Fruit fly (Drosophila melanogaster) whole organism, embryonic: ENCODE data around the gene CG3862.

Experiments used
- B-H1 ChIP-seq: fragments of 200-800 bp; sonication (Bioruptor generic); IDR thresholded peaks from 3 replicates; pipeline ENCODE4 v1.3.6; 2022; ENCODE audit warnings: missing biosample characterization, missing genetic modification characterization
- Bdp1 ChIP-seq: fragments of 200-800 bp; sonication (Bioruptor generic); optimal IDR thresholded peaks from 3 replicates; lab custom pipeline; 2016; ENCODE audit warnings: missing biosample characterization, missing genetic modification characterization
- CG12155 ChIP-seq: fragments of 200-800 bp; sonication (Bioruptor generic); optimal IDR thresholded peaks from 3 replicates; lab custom pipeline; 2016; ENCODE audit warnings: missing biosample characterization, missing genetic modification characterization
- CG12769 ChIP-seq: fragments of 200-800 bp; sonication (Bioruptor generic); optimal IDR thresholded peaks from 2 replicates; lab custom pipeline; 2019; ENCODE audit warnings: missing biosample characterization, mild to moderate bottlenecking, missing genetic modification characterization, moderate library complexity
- CG13775 ChIP-seq: fragments of 200-800 bp; sonication (Bioruptor generic); optimal IDR thresholded peaks from 3 replicates; lab custom pipeline; 2017; ENCODE audit warnings: missing biosample characterization, mild to moderate bottlenecking, missing genetic modification characterization
- CG14860 ChIP-seq: fragments of 200-800 bp; sonication (Bioruptor generic); IDR thresholded peaks from 3 replicates; pipeline ENCODE4 v1.3.6; 2022; ENCODE audit warnings: missing biosample characterization, missing genetic modification characterization; ENCODE audit not compliant: partially characterized antibody
- CG14965 ChIP-seq: fragments of 200-800 bp; sonication (Bioruptor generic); optimal IDR thresholded peaks from 2 replicates; lab custom pipeline; 2016; ENCODE audit warnings: missing biosample characterization, missing genetic modification characterization, borderline replicate concordance
- CG16779 ChIP-seq: fragments of 200-800 bp; sonication (Bioruptor generic); IDR thresholded peaks from 2 replicates; pipeline ENCODE4 v1.3.6; 2022; ENCODE audit warnings: missing biosample characterization, missing genetic modification characterization
- CG17568 ChIP-seq: fragments of 200-800 bp; sonication (Bioruptor generic); optimal IDR thresholded peaks from 2 replicates; lab custom pipeline; 2018; ENCODE audit warnings: missing biosample characterization, mild to moderate bottlenecking, missing genetic modification characterization, moderate library complexity
- CG17612 ChIP-seq: fragments of 200-800 bp; sonication (Bioruptor generic); IDR thresholded peaks from 2 replicates; pipeline ENCODE4 v1.3.6; 2022; ENCODE audit warnings: missing biosample characterization, missing genetic modification characterization
- CG18011 ChIP-seq: fragments of 200-800 bp; sonication (Bioruptor generic); optimal IDR thresholded peaks from 2 replicates; lab custom pipeline; 2017; ENCODE audit warnings: missing biosample characterization, missing genetic modification characterization, mild to moderate bottlenecking, moderate library complexity, missing genotype
- CG18619 ChIP-seq: fragments of 200-800 bp; sonication (Bioruptor generic); optimal IDR thresholded peaks from 3 replicates; lab custom pipeline; 2017; ENCODE audit warnings: missing biosample characterization, mild to moderate bottlenecking, missing genetic modification characterization
- CG18764 ChIP-seq: fragments of 200-800 bp; sonication (Bioruptor generic); optimal IDR thresholded peaks from 3 replicates; lab custom pipeline; 2016; ENCODE audit warnings: missing biosample characterization, missing genetic modification characterization
- CG2120 ChIP-seq: fragments of 200-800 bp; sonication (Bioruptor generic); optimal IDR thresholded peaks from 3 replicates; lab custom pipeline; 2016; ENCODE audit warnings: missing biosample characterization, missing genetic modification characterization
- CG31388 ChIP-seq: fragments of 200-800 bp; sonication (Bioruptor generic); optimal IDR thresholded peaks from 2 replicates; lab custom pipeline; 2016; ENCODE audit warnings: missing biosample characterization, missing genetic modification characterization
- CG32772 ChIP-seq: fragments of 200-800 bp; sonication (Bioruptor generic); IDR thresholded peaks from 2 replicates; pipeline ENCODE4 v1.3.6; 2022; ENCODE audit warnings: missing biosample characterization, missing genetic modification characterization
- CG5245 ChIP-seq: fragments of 200-800 bp; sonication (Bioruptor generic); optimal IDR thresholded peaks from 3 replicates; lab custom pipeline; 2016; ENCODE audit warnings: missing biosample characterization, missing genetic modification characterization
- CG6854 ChIP-seq: fragments of 200-800 bp; sonication (Bioruptor generic); optimal IDR thresholded peaks from 3 replicates; lab custom pipeline; 2017; ENCODE audit warnings: missing biosample characterization, mild to moderate bottlenecking, missing genetic modification characterization
- CG7745 ChIP-seq: fragments of 200-800 bp; sonication (Bioruptor generic); optimal IDR thresholded peaks from 2 replicates; lab custom pipeline; 2018; ENCODE audit warnings: missing biosample characterization, mild to moderate bottlenecking, missing genetic modification characterization, moderate library complexity
- CG8359 ChIP-seq: fragments of 200-800 bp; sonication (Bioruptor generic); optimal IDR thresholded peaks from 2 replicates; lab custom pipeline; 2017; ENCODE audit warnings: missing biosample characterization, mild to moderate bottlenecking, missing genetic modification characterization, borderline replicate concordance
- CG9437 ChIP-seq: fragments of 200-800 bp; sonication (Bioruptor generic); optimal IDR thresholded peaks from 2 replicates; lab custom pipeline; 2018; ENCODE audit warnings: missing biosample characterization, mild to moderate bottlenecking, missing genetic modification characterization
- CrebB ChIP-seq: fragments of 200-800 bp; sonication (Bioruptor generic); optimal IDR thresholded peaks from 3 replicates; lab custom pipeline; 2018; ENCODE audit warnings: missing biosample characterization, mild to moderate bottlenecking, missing genetic modification characterization
- GATAe ChIP-seq: fragments of 200-800 bp; sonication (Bioruptor generic); conservative IDR thresholded peaks from 2 replicates; pipeline ENCODE4 v1.3.6; 2022; ENCODE audit warnings: missing biosample characterization, missing genetic modification characterization
- Gsc ChIP-seq: fragments of 200-800 bp; sonication (Bioruptor generic); IDR thresholded peaks from 2 replicates; pipeline ENCODE4 v1.3.6; 2022; ENCODE audit warnings: missing biosample characterization, missing genetic modification characterization
- Gug ChIP-seq: fragments of 200-800 bp; sonication (Bioruptor generic); IDR thresholded peaks from 4 replicates; pipeline ENCODE4 v1.3.6; 2022; ENCODE audit warnings: missing biosample characterization, missing genetic modification characterization
- HHEX ChIP-seq: fragments of 200-800 bp; sonication (Bioruptor generic); optimal IDR thresholded peaks from 3 replicates; lab custom pipeline; 2017; ENCODE audit warnings: missing biosample characterization, mild to moderate bottlenecking, missing genetic modification characterization, missing genetic modification reagents
- HmgZ ChIP-seq: fragments of 200-800 bp; sonication (Bioruptor generic); optimal IDR thresholded peaks from 2 replicates; lab custom pipeline; 2018; ENCODE audit warnings: missing biosample characterization, mild to moderate bottlenecking, missing genetic modification characterization
- Hr51 ChIP-seq, 2 experiments: fragments of 200-800 bp; sonication (Bioruptor generic); optimal IDR thresholded peaks; 2 replicates in 1 of 2; 3 replicates in 1 of 2; lab custom pipeline; 2016 to 2018; ENCODE audit warnings: missing biosample characterization in 2 of 2, missing genetic modification characterization in 2 of 2, mild to moderate bottlenecking in 1 of 2, moderate library complexity in 1 of 2
- MESR4 ChIP-seq: fragments of 200-800 bp; sonication (Bioruptor generic); optimal IDR thresholded peaks from 2 replicates; lab custom pipeline; 2018; ENCODE audit warnings: missing biosample characterization, mild to moderate bottlenecking, missing genetic modification characterization, moderate library complexity
- Meics ChIP-seq: fragments of 200-800 bp; sonication (Bioruptor generic); optimal IDR thresholded peaks from 2 replicates; lab custom pipeline; 2017; ENCODE audit warnings: missing biosample characterization, mild to moderate bottlenecking, missing genetic modification characterization
- Neu2 ChIP-seq: fragments of 200-800 bp; sonication (Bioruptor generic); optimal IDR thresholded peaks from 3 replicates; lab custom pipeline; 2016; ENCODE audit warnings: missing biosample characterization, missing genetic modification characterization, borderline replicate concordance
- Rx ChIP-seq: fragments of 200-800 bp; sonication (Bioruptor generic); IDR thresholded peaks from 2 replicates; pipeline ENCODE4 v1.3.6; 2022; ENCODE audit warnings: missing biosample characterization, missing genetic modification characterization
- Six4 ChIP-seq: fragments of 200-800 bp; sonication (Bioruptor generic); optimal IDR thresholded peaks from 2 replicates; lab custom pipeline; 2016; ENCODE audit warnings: missing biosample characterization, missing genetic modification characterization
- Sry-β ChIP-seq: fragments of 200-800 bp; sonication (Bioruptor generic); optimal IDR thresholded peaks from 2 replicates; lab custom pipeline; 2018; ENCODE audit warnings: missing biosample characterization, mild to moderate bottlenecking, missing genetic modification characterization, moderate library complexity
- Sry-δ ChIP-seq: fragments of 200-800 bp; sonication (Bioruptor generic); optimal IDR thresholded peaks from 2 replicates; lab custom pipeline; 2016; ENCODE audit warnings: missing biosample characterization, missing genetic modification characterization
- az2 ChIP-seq: fragments of 200-800 bp; sonication (Bioruptor generic); optimal IDR thresholded peaks from 3 replicates; lab custom pipeline; 2016; ENCODE audit warnings: missing biosample characterization, missing genetic modification characterization
- bigmax ChIP-seq: fragments of 200-800 bp; sonication (Bioruptor generic); optimal IDR thresholded peaks from 2 replicates; lab custom pipeline; 2018; ENCODE audit warnings: missing biosample characterization, mild to moderate bottlenecking, missing genetic modification characterization
- dmrt11E ChIP-seq: fragments of 200-800 bp; sonication (Bioruptor generic); optimal IDR thresholded peaks from 3 replicates; lab custom pipeline; 2018; ENCODE audit warnings: missing biosample characterization, mild to moderate bottlenecking, missing genetic modification characterization, moderate library complexity
- en ChIP-seq: fragments of 200-800 bp; sonication (Bioruptor generic); optimal IDR thresholded peaks from 2 replicates; lab custom pipeline; 2016; ENCODE audit warnings: missing biosample characterization, missing genetic modification characterization
- esg ChIP-seq: fragments of 200-800 bp; sonication (Bioruptor generic); conservative IDR thresholded peaks from 2 replicates; pipeline ENCODE4 v1.3.6; 2022; ENCODE audit warnings: missing biosample characterization, missing genetic modification characterization
- fru ChIP-seq: fragments of >200 bp; optimal IDR thresholded peaks from 2 replicates; lab custom pipeline; 2017
- fu2 ChIP-seq: fragments of 200-800 bp; sonication (Bioruptor generic); optimal IDR thresholded peaks from 2 replicates; lab custom pipeline; 2016; ENCODE audit warnings: missing biosample characterization, missing genetic modification characterization
- gsb ChIP-seq: fragments of 200-800 bp; sonication (Bioruptor generic); IDR thresholded peaks from 2 replicates; pipeline ENCODE4 v1.3.6; 2022; ENCODE audit warnings: missing biosample characterization, missing genetic modification characterization
- pita ChIP-seq: fragments of 200-800 bp; sonication (Bioruptor generic); optimal IDR thresholded peaks from 2 replicates; lab custom pipeline; 2017; ENCODE audit warnings: missing biosample characterization, mild to moderate bottlenecking, missing genetic modification characterization
- pzg ChIP-seq: fragments of 200-800 bp; sonication (Bioruptor generic); optimal IDR thresholded peaks from 3 replicates; lab custom pipeline; 2018; ENCODE audit warnings: missing biosample characterization, mild to moderate bottlenecking, missing genetic modification characterization, moderate library complexity
- scrt ChIP-seq: fragments of 200-800 bp; sonication (Bioruptor generic); optimal IDR thresholded peaks from 2 replicates; lab custom pipeline; 2018; ENCODE audit warnings: missing biosample characterization, mild to moderate bottlenecking, missing genetic modification characterization, moderate library complexity
- so ChIP-seq: fragments of 200-800 bp; sonication (Bioruptor generic); IDR thresholded peaks from 3 replicates; pipeline ENCODE4 v1.3.6; 2022; ENCODE audit warnings: missing biosample characterization, missing genetic modification characterization
- sug ChIP-seq: fragments of 200-800 bp; optimal IDR thresholded peaks from 2 replicates; lab custom pipeline; 2019; ENCODE audit warnings: missing biosample characterization, mild to moderate bottlenecking, missing genetic modification characterization, moderate library complexity
- trh ChIP-seq: fragments of 200-800 bp; sonication (Bioruptor generic); optimal IDR thresholded peaks from 2 replicates; lab custom pipeline; 2016; ENCODE audit warnings: missing biosample characterization, missing genetic modification characterization
- zen2 ChIP-seq: fragments of 200-800 bp; sonication (Bioruptor generic); IDR thresholded peaks from 3 replicates; pipeline ENCODE4 v1.3.6; 2022; ENCODE audit warnings: missing biosample characterization, missing genetic modification characterization; ENCODE audit not compliant: partially characterized antibody

Gene CG3862

DNA sequence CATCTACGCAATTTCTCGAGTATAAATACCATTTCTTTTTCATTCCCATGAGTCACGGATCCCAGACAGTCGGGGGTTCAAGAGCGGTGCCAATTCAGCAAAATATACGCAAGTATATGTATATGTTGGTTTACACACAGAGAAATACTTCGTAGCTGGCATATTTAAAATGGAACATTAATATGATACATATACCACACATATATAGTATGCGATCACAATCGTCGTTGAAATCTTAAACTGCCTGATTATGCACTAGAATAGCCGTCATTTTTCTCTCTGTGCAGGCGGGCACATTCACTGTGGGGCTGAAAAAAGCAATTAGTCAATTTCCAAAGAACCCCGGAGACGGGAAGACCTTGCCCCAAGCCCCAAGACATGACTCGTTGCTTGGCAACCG, 16.0 kb upstream of the CG3862 start (continued):
- no peak; the same call in 1 of the 2 replicates for TF ChIP-seq GATAe (GFP tag; lab: Robert Waterston, UW)
- TF ChIP-seq Sry-δ (GFP tag; lab: Kevin White, UChicago) = peak; percentile 8
- TF ChIP-seq sug (tag; lab: Kevin White, UChicago) = peak; percentile 48
- TF ChIP-seq scrt (GFP tag; lab: Kevin White, UChicago) = peak; percentile 63
- peak; percentile 90 for TF ChIP-seq CG12769 (tag; lab: Kevin White, UChicago)
- peak; percentile 44 for TF ChIP-seq Bdp1 (GFP tag; lab: Kevin White, UChicago)
- no peak for TF ChIP-seq CG7745 (tag; lab: Kevin White, UChicago)
- TF ChIP-seq Gug = peak; percentile 80
- TF ChIP-seq MESR4 = no peak
- 0 out of 2 replicates have a peak, but pooled peaks have one; percentile 24 for TF ChIP-seq CG16779
- peak; percentile 82 for TF ChIP-seq Meics (GFP tag; lab: Kevin White, UChicago)
- no peak for TF ChIP-seq fru
- peak; percentile 52 for TF ChIP-seq CG6854 (GFP tag; lab: Kevin White, UChicago)
- no peak for TF ChIP-seq CG31388 (GFP tag; lab: Kevin White, UChicago)
- peak; percentile 78 for TF ChIP-seq so (GFP tag; lab: Robert Waterston, UW)
- TF ChIP-seq az2 (GFP tag; lab: Kevin White, UChicago) = peak; percentile 62
- TF ChIP-seq CG14860 (GFP tag; lab: Robert Waterston, UW) = no peak
- no peak for TF ChIP-seq zen2 (GFP tag; lab: Robert Waterston, UW)
- no peak for TF ChIP-seq Sry-β (GFP tag; lab: Kevin White, UChicago)
- no peak for TF ChIP-seq pzg (GFP tag; lab: Kevin White, UChicago)
- TF ChIP-seq Hr51 (GFP tag; optimal IDR thresholded peaks at IDR 0.05; lab: Kevin White, UChicago) = peak; percentile 23 to 55
- TF ChIP-seq CG14965 = no peak
- peak; percentile 38 for TF ChIP-seq CG5245 (GFP tag; lab: Kevin White, UChicago)
- no peak for TF ChIP-seq en (GFP tag; lab: Kevin White, UChicago)
- TF ChIP-seq bigmax (GFP tag; lab: Kevin White, UChicago) = no peak
- peak; percentile 53 for TF ChIP-seq CrebB (tag; lab: Kevin White, UChicago)
- peak; percentile 55; the same call in 1 of the 2 replicates for TF ChIP-seq CG17612 (GFP tag; lab: Robert Waterston, UW)
- no peak for TF ChIP-seq Neu2 (GFP tag; lab: Kevin White, UChicago)
- peak; percentile 16 for TF ChIP-seq CG9437
- peak; percentile 47 for TF ChIP-seq CG18011 (GFP tag; lab: Kevin White, UChicago)
- TF ChIP-seq esg (GFP tag; lab: Robert Waterston, UW) = peak; percentile 84
- TF ChIP-seq dmrt11E = peak; percentile 45
- peak; percentile 72 for TF ChIP-seq HHEX
- TF ChIP-seq CG18619 (GFP tag; lab: Kevin White, UChicago) = peak; percentile 54
- TF ChIP-seq Six4 (GFP tag; lab: Kevin White, UChicago) = peak; percentile 13
- TF ChIP-seq gsb = peak; percentile 71; the same call in 1 of the 2 replicates
- peak; percentile 77 for TF ChIP-seq CG32772
- TF ChIP-seq Gsc (GFP tag; lab: Robert Waterston, UW) = peak; percentile 31; the same call in 1 of the 2 replicates
- no peak for TF ChIP-seq pita (GFP tag; lab: Kevin White, UChicago)
- peak; percentile 90 for TF ChIP-seq CG2120
- TF ChIP-seq CG18764 (GFP tag; lab: Kevin White, UChicago) = peak; percentile 7
- TF ChIP-seq Rx (GFP tag; lab: Robert Waterston, UW) = peak; percentile 77
- no peak for TF ChIP-seq CG8359 (GFP tag; lab: Kevin White, UChicago)
- peak; percentile 43 for TF ChIP-seq trh (GFP tag; lab: Kevin White, UChicago)
- peak; percentile 72 for TF ChIP-seq CG13775 (GFP tag; lab: Kevin White, UChicago)
- peak; percentile 70 for TF ChIP-seq CG12155 (GFP tag; lab: Kevin White, UChicago)
- TF ChIP-seq fu2 (GFP tag; lab: Kevin White, UChicago) = peak; percentile 74
- TF ChIP-seq B-H1 (GFP tag; lab: Robert Waterston, UW) = peak; percentile 68; the same call in 2 of the 3 replicates
- peak; percentile 52 for TF ChIP-seq HmgZ
- TF ChIP-seq CG17568 (GFP tag; lab: Kevin White, UChicago) = peak; percentile 18
